Fruit fly (Drosophila melanogaster) whole organism, embryonic: ENCODE data around the gene DPCoAC.

Experiments used
- Adf1 ChIP-seq: fragments of 200-800 bp; sonication (Bioruptor generic); IDR thresholded peaks from 2 replicates; pipeline ENCODE4 v1.3.6; 2022; ENCODE audit warnings: missing biosample characterization, missing genetic modification characterization
- Awh ChIP-seq: fragments of 200-800 bp; sonication (Bioruptor generic); IDR thresholded peaks from 2 replicates; pipeline ENCODE4, ENCODE4 v1.3.6; 2022; ENCODE audit warnings: missing biosample characterization, missing genetic modification characterization
- BtbVII ChIP-seq: fragments of 200-800 bp; sonication (Bioruptor generic); optimal IDR thresholded peaks from 3 replicates; lab custom pipeline; 2017; ENCODE audit warnings: missing biosample characterization, mild to moderate bottlenecking, missing genetic modification characterization
- CG11560 ChIP-seq: fragments of 200-800 bp; sonication (Bioruptor generic); IDR thresholded peaks from 3 replicates; pipeline ENCODE4 v1.3.6; 2022; ENCODE audit warnings: missing biosample characterization, missing genetic modification characterization
- CG11723 ChIP-seq: fragments of 200-800 bp; sonication (Bioruptor generic); optimal IDR thresholded peaks from 2 replicates; lab custom pipeline; 2017; ENCODE audit warnings: missing biosample characterization, mild to moderate bottlenecking, missing genetic modification characterization
- CG1603 ChIP-seq: fragments of 200-800 bp; sonication (Bioruptor generic); optimal IDR thresholded peaks from 2 replicates; lab custom pipeline; 2019; ENCODE audit warnings: missing biosample characterization, mild to moderate bottlenecking, missing genetic modification characterization, moderate library complexity
- CG1647 ChIP-seq: fragments of 200-800 bp; sonication (Bioruptor generic); optimal IDR thresholded peaks from 3 replicates; lab custom pipeline; 2016; ENCODE audit warnings: missing biosample characterization, missing genetic modification characterization
- CG2116 ChIP-seq: fragments of 200-800 bp; sonication (Bioruptor generic); optimal IDR thresholded peaks from 3 replicates; lab custom pipeline; 2018; ENCODE audit warnings: missing biosample characterization, mild to moderate bottlenecking, missing genetic modification characterization
- CG30020 ChIP-seq: fragments of 200-800 bp; optimal IDR thresholded peaks from 2 replicates; lab custom pipeline; 2019; ENCODE audit warnings: missing biosample characterization, mild to moderate bottlenecking, missing genetic modification characterization, moderate library complexity
- CG30431 ChIP-seq: fragments of 200-800 bp; sonication (Bioruptor generic); optimal IDR thresholded peaks from 2 replicates; lab custom pipeline; 2017; ENCODE audit warnings: missing biosample characterization, missing genetic modification characterization
- CG32772 ChIP-seq: fragments of 200-800 bp; sonication (Bioruptor generic); IDR thresholded peaks from 2 replicates; pipeline ENCODE4 v1.3.6; 2022; ENCODE audit warnings: missing biosample characterization, missing genetic modification characterization
- CG33557 ChIP-seq: fragments of 200-800 bp; sonication (Bioruptor generic); optimal IDR thresholded peaks from 2 replicates; lab custom pipeline; 2019; ENCODE audit warnings: missing biosample characterization, mild to moderate bottlenecking, missing genetic modification characterization, moderate library complexity
- CG3847 ChIP-seq: fragments of 200-800 bp; sonication (Bioruptor generic); IDR thresholded peaks from 2 replicates; pipeline ENCODE4 v1.3.6; 2022; ENCODE audit warnings: missing biosample characterization, missing genetic modification characterization
- CG9797 ChIP-seq: fragments of 200-800 bp; sonication (Bioruptor generic); optimal IDR thresholded peaks from 3 replicates; lab custom pipeline; 2018; ENCODE audit warnings: missing biosample characterization, mild to moderate bottlenecking, missing genetic modification characterization
- CG9817 ChIP-seq: fragments of 200-800 bp; sonication (Bioruptor generic); optimal IDR thresholded peaks from 2 replicates; lab custom pipeline; 2018; ENCODE audit warnings: missing biosample characterization, mild to moderate bottlenecking, missing genetic modification characterization, moderate library complexity
- Deaf1 ChIP-seq: fragments of 200-800 bp; optimal IDR thresholded peaks from 3 replicates; lab custom pipeline; 2019; ENCODE audit warnings: missing biosample characterization, mild to moderate bottlenecking, missing genetic modification characterization, moderate library complexity
- Dek ChIP-seq: fragments of 200-800 bp; sonication (Bioruptor generic); optimal IDR thresholded peaks from 3 replicates; lab custom pipeline; 2019; ENCODE audit warnings: missing biosample characterization, mild to moderate bottlenecking, missing genetic modification characterization, moderate library complexity
- Fer2 ChIP-seq: fragments of 200-800 bp; sonication (Bioruptor generic); optimal IDR thresholded peaks from 2 replicates; lab custom pipeline; 2018; ENCODE audit warnings: missing biosample characterization, mild to moderate bottlenecking, missing genetic modification characterization, moderate library complexity
- H15 ChIP-seq: fragments of 200-800 bp; sonication (Bioruptor generic); IDR thresholded peaks from 3 replicates; pipeline ENCODE4 v1.3.6; 2022; ENCODE audit warnings: missing biosample characterization, missing genetic modification characterization
- H2.0 ChIP-seq: fragments of 200-800 bp; sonication (Bioruptor generic); IDR thresholded peaks from 2 replicates; pipeline ENCODE4 v1.3.6; 2022; ENCODE audit warnings: missing biosample characterization, missing genetic modification characterization
- Lim3 ChIP-seq: fragments of 200-800 bp; sonication (Bioruptor generic); IDR thresholded peaks from 2 replicates; pipeline ENCODE4 v1.3.6; 2022; ENCODE audit warnings: missing biosample characterization, missing genetic modification characterization
- Med ChIP-seq: fragments of 200-800 bp; sonication (Bioruptor generic); peaks from one replicate; lab custom pipeline; 2016; ENCODE audit warnings: missing biosample characterization, missing genetic modification characterization, mild to moderate bottlenecking, inconsistent platforms, moderate library complexity
- Myb ChIP-seq: fragments of 200-800 bp; sonication (Bioruptor generic); optimal IDR thresholded peaks from 2 replicates; lab custom pipeline; 2016; ENCODE audit warnings: missing biosample characterization, missing genetic modification characterization
- NC2α ChIP-seq: fragments of 200-800 bp; sonication (Bioruptor generic); optimal IDR thresholded peaks from 2 replicates; lab custom pipeline; 2016; ENCODE audit warnings: missing biosample characterization, missing genetic modification characterization
- Ptx1 ChIP-seq: fragments of 200-800 bp; sonication (Bioruptor generic); IDR thresholded peaks from 2 replicates; pipeline ENCODE4 v1.3.6; 2022; ENCODE audit warnings: missing biosample characterization, missing genetic modification characterization
- Sry-β ChIP-seq: fragments of 200-800 bp; sonication (Bioruptor generic); optimal IDR thresholded peaks from 2 replicates; lab custom pipeline; 2018; ENCODE audit warnings: missing biosample characterization, mild to moderate bottlenecking, missing genetic modification characterization, moderate library complexity
- Sry-δ ChIP-seq: fragments of 200-800 bp; sonication (Bioruptor generic); optimal IDR thresholded peaks from 2 replicates; lab custom pipeline; 2016; ENCODE audit warnings: missing biosample characterization, missing genetic modification characterization
- Usf ChIP-seq: fragments of 200-800 bp; sonication (Bioruptor generic); optimal IDR thresholded peaks from 2 replicates; lab custom pipeline; 2017; ENCODE audit warnings: missing genotype, missing biosample characterization, missing genetic modification characterization
- ara ChIP-seq: fragments of 200-800 bp; sonication (Bioruptor generic); IDR thresholded peaks from 2 replicates; pipeline ENCODE4 v1.3.6; 2022; ENCODE audit warnings: missing biosample characterization, missing genetic modification characterization
- ato ChIP-seq: fragments of 200-800 bp; sonication (Bioruptor generic); IDR thresholded peaks from 2 replicates; pipeline ENCODE4 v1.3.6; 2022; ENCODE audit warnings: missing biosample characterization, missing genetic modification characterization; ENCODE audit not compliant: partially characterized antibody
- cato ChIP-seq: fragments of 200-800 bp; sonication (Bioruptor generic); optimal IDR thresholded peaks from 2 replicates; lab custom pipeline; 2016; ENCODE audit warnings: missing biosample characterization, missing genetic modification characterization, borderline replicate concordance
- chm ChIP-seq: fragments of 200-800 bp; sonication (Bioruptor generic); IDR thresholded peaks from 2 replicates; pipeline ENCODE4 v1.3.6; 2022; ENCODE audit warnings: missing biosample characterization, missing genetic modification characterization
- emc ChIP-seq: fragments of 200-800 bp; sonication (Bioruptor generic); optimal IDR thresholded peaks from 2 replicates; lab custom pipeline; 2016; ENCODE audit warnings: missing biosample characterization, missing genetic modification characterization
- eyg ChIP-seq: fragments of 200-800 bp; sonication (Bioruptor generic); optimal IDR thresholded peaks from 3 replicates; lab custom pipeline; 2016; ENCODE audit warnings: missing biosample characterization, missing genetic modification characterization
- hbn ChIP-seq: fragments of 200-800 bp; sonication (Bioruptor generic); IDR thresholded peaks from 2 replicates; pipeline ENCODE4 v1.3.6; 2022; ENCODE audit warnings: missing biosample characterization, missing genetic modification characterization; ENCODE audit not compliant: partially characterized antibody
- insv ChIP-seq, 2 experiments: fragments of 200-800 bp; sonication (Bioruptor generic); optimal IDR thresholded peaks; 3 replicates each; lab custom pipeline; 2016 to 2018; ENCODE audit warnings: missing biosample characterization in 2 of 2, missing genetic modification characterization in 2 of 2
- jing ChIP-seq: fragments of 200-800 bp; sonication (Bioruptor generic); optimal IDR thresholded peaks from 2 replicates; lab custom pipeline; 2018; ENCODE audit warnings: missing biosample characterization, mild to moderate bottlenecking, missing genetic modification characterization
- lbe ChIP-seq: fragments of 200-800 bp; sonication (Bioruptor generic); optimal IDR thresholded peaks from 2 replicates; lab custom pipeline; 2016; ENCODE audit warnings: missing biosample characterization, mild to moderate bottlenecking, missing genetic modification characterization
- mam ChIP-seq: fragments of 200-800 bp; sonication (Bioruptor generic); optimal IDR thresholded peaks from 3 replicates; lab custom pipeline; 2016; ENCODE audit warnings: missing biosample characterization, missing genetic modification characterization
- odd ChIP-seq: fragments of 200-800 bp; sonication (Bioruptor generic); optimal IDR thresholded peaks from 2 replicates; lab custom pipeline; 2017; ENCODE audit warnings: missing biosample characterization, mild to moderate bottlenecking, missing genetic modification characterization
- pum ChIP-seq: fragments of 200-800 bp; sonication (Bioruptor generic); optimal IDR thresholded peaks from 2 replicates; lab custom pipeline; 2016; ENCODE audit warnings: missing biosample characterization, missing genetic modification characterization
- ranshi ChIP-seq: fragments of 200-800 bp; sonication (Bioruptor generic); IDR thresholded peaks from 2 replicates; pipeline ENCODE4 v1.3.6; 2022; ENCODE audit warnings: missing biosample characterization, missing genetic modification characterization
- repo ChIP-seq: fragments of 200-800 bp; sonication (Bioruptor generic); optimal IDR thresholded peaks from 2 replicates; lab custom pipeline; 2016; ENCODE audit warnings: missing biosample characterization, missing genetic modification characterization
- salm ChIP-seq: fragments of 200-800 bp; sonication (Bioruptor generic); optimal IDR thresholded peaks from 2 replicates; lab custom pipeline; 2018; ENCODE audit warnings: missing biosample characterization, mild to moderate bottlenecking, missing genetic modification characterization
- stwl ChIP-seq: fragments of 200-800 bp; sonication (Bioruptor generic); optimal IDR thresholded peaks from 3 replicates; lab custom pipeline; 2018; ENCODE audit warnings: missing biosample characterization, mild to moderate bottlenecking, missing genetic modification characterization, moderate library complexity
- tin ChIP-seq: fragments of 200-800 bp; sonication (Bioruptor generic); optimal IDR thresholded peaks from 3 replicates; lab custom pipeline; 2016; ENCODE audit warnings: missing biosample characterization, missing genetic modification characterization
- tx ChIP-seq: fragments of 200-800 bp; sonication (Bioruptor generic); optimal IDR thresholded peaks from 2 replicates; lab custom pipeline; 2016; ENCODE audit warnings: missing biosample characterization, missing genetic modification characterization
- vvl ChIP-seq: fragments of 200-800 bp; sonication (Bioruptor generic); IDR thresholded peaks from 2 replicates; pipeline ENCODE4 v1.3.6; 2022; ENCODE audit warnings: missing biosample characterization, missing genetic modification characterization
- wdn ChIP-seq: fragments of 200-800 bp; sonication (Bioruptor generic); IDR thresholded peaks from 2 replicates; pipeline ENCODE4 v1.3.6; 2022; ENCODE audit warnings: missing biosample characterization, missing genetic modification characterization
- wor ChIP-seq: fragments of 200-800 bp; sonication (Bioruptor generic); IDR thresholded peaks from 2 replicates; pipeline ENCODE4 v1.3.6; 2022; ENCODE audit warnings: missing biosample characterization, missing genetic modification characterization

DPCoAC gene

DNA sequence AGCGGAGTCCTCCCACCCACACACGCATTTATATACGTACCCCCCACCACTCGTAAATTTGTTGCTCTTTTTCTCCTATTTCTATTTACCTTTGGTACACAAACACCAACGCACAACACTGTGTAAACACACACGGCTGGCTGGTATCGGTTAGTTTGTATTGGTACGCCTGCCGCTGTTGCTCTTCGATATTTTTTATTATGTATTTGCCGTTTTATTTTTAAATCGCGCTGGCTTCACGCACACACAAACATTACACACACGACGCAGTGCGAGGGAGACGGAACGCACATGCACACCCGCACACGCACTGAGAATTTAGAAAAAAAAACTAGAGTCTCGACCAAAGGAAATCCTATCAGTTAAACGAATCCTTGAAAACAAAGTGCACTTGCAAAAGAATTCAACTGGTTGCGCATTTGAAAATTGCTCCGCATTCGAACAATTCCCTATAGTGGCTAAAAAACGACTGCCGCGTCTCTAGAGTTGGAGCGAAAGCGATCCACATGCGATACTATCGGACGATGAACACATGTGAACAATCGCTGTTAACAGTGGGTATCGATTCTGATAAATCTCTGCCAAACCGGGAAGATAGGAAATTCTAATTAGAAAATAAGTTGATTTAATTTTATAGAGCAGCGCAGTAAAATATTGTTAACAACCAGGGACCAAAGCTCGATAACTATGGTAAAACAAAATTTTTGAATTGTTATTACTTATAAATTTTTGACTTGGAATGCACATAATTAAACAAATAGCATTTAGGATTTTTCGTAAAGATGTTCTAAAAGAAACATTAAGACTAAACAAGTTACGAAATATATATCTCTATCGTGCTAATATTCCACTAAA lies 6.6 kb downstream of the DPCoAC start (continued):
- TF ChIP-seq Med (GFP tag; lab: Kevin White, UChicago) (peak; percentile 94), Myb (GFP tag; lab: Kevin White, UChicago) (peak; percentile 60), CG9797 (peak; percentile 28), ato (GFP tag; lab: Robert Waterston, UW) (peak; percentile 97), CG11560 (no peak), salm (peak; percentile 69), tx (no peak), CG30020 (tag; lab: Kevin White, UChicago) (no peak), wor (GFP tag; lab: Robert Waterston, UW) (no peak), H2.0 (GFP tag; lab: Robert Waterston, UW) (no peak), CG32772 (0 out of 2 replicates have a peak, but pooled peaks have one; percentile 30), CG30431 (GFP tag; lab: Kevin White, UChicago) (peak; percentile 17), Deaf1 (tag; lab: Kevin White, UChicago) (peak; percentile 46), Ptx1 (GFP tag; lab: Robert Waterston, UW) (no peak), tin (GFP tag; lab: Kevin White, UChicago) (no peak), vvl (GFP tag; lab: Robert Waterston, UW) (peak; percentile 64), eyg (GFP tag; lab: Kevin White, UChicago) (peak; percentile 67), CG33557 (peak; percentile 94), odd (GFP tag; lab: Kevin White, UChicago) (peak; percentile 87), Sry-δ (GFP tag; lab: Kevin White, UChicago) (peak; percentile 91), hbn (GFP tag; lab: Robert Waterston, UW) (peak; percentile 89), Fer2 (peak; percentile 51), ara (GFP tag; lab: Robert Waterston, UW) (peak; percentile 57; the same call in 1 of the 2 replicates), CG3847 (GFP tag; lab: Robert Waterston, UW) (no peak), Usf (GFP tag; lab: Kevin White, UChicago) (no peak), CG1603 (tag; lab: Kevin White, UChicago) (peak; percentile 70), Awh (GFP tag; lab: Robert Waterston, UW) (peak; percentile 79), chm (GFP tag; lab: Robert Waterston, UW) (peak; percentile 85), NC2α (GFP tag; lab: Kevin White, UChicago) (peak; percentile 59), pum (GFP tag; lab: Kevin White, UChicago) (no peak), cato (no peak), CG11723 (GFP tag; lab: Kevin White, UChicago) (peak; percentile 84), CG9817 (tag; lab: Kevin White, UChicago) (peak; percentile 49), BtbVII (GFP tag; lab: Kevin White, UChicago) (peak; percentile 81), CG2116 (GFP tag; lab: Kevin White, UChicago) (no peak), CG1647 (GFP tag; lab: Kevin White, UChicago) (peak; percentile 23), stwl (tag; lab: Kevin White, UChicago) (peak; percentile 29), H15 (GFP tag; lab: Robert Waterston, UW) (no peak), mam (GFP tag; lab: Kevin White, UChicago) (no peak), ranshi (GFP tag; lab: Robert Waterston, UW) (peak; percentile 44; the same call in 1 of the 2 replicates), Adf1 (peak; percentile 33; the same call in 1 of the 2 replicates), jing (GFP tag; lab: Kevin White, UChicago) (no peak), Lim3 (GFP tag; lab: Robert Waterston, UW) (no peak), emc (GFP tag; lab: Kevin White, UChicago) (no peak), Sry-β (GFP tag; lab: Kevin White, UChicago) (peak; percentile 59), repo (GFP tag; lab: Kevin White, UChicago) (peak; percentile 42), Dek (tag; lab: Kevin White, UChicago) (peak; percentile 58), wdn (GFP tag; lab: Robert Waterston, UW) (no peak), insv (GFP tag; optimal IDR thresholded peaks at IDR 0.05; lab: Kevin White, UChicago) (peak; percentile 72 to 96), lbe (GFP tag; lab: Kevin White, UChicago) (peak; percentile 62)
